Worm (Caenorhabditis elegans) whole organism, L1 larva: ENCODE data around the gene F40A3.1.

Source experiments
- aly-2 ChIP-seq: fragments of 150-350 bp; optimal IDR thresholded peaks from 2 replicates; lab custom pipeline; 2014; ENCODE audit warnings: missing biosample characterization, missing genetic modification characterization
- ama-1 ChIP-seq: fragments of 150-350 bp; optimal IDR thresholded peaks from 2 replicates; lab custom pipeline; 2014
- jun-1 ChIP-seq: fragments of 150-350 bp; optimal IDR thresholded peaks from 2 replicates; lab custom pipeline; 2014; ENCODE audit warnings: missing biosample characterization, missing genetic modification reagents, missing genetic modification characterization
- lin-15B ChIP-seq: fragments of 150-350 bp; sonication (generic microtip); optimal IDR thresholded peaks from 3 replicates; lab custom pipeline; 2014; ENCODE audit warnings: missing biosample characterization, missing genetic modification characterization
- lin-39 ChIP-seq: fragments of 150-350 bp; optimal IDR thresholded peaks from 2 replicates; lab custom pipeline; 2014; ENCODE audit warnings: missing biosample characterization, missing genetic modification reagents, missing genetic modification characterization
- lsy-2 ChIP-seq, 2 experiments: fragments of 150-350 bp; optimal IDR thresholded peaks; 2 replicates each; lab custom pipeline; 2014; ENCODE audit warnings: missing biosample characterization in 2 of 2, missing genetic modification characterization in 2 of 2
- mdl-1 ChIP-seq, 2 experiments: fragments of 150-350 bp; optimal IDR thresholded peaks; 2 replicates each; lab custom pipeline; 2014 to 2017; ENCODE audit warnings: missing biosample characterization in 2 of 2, missing genetic modification characterization in 2 of 2, inconsistent platforms in 1 of 2
- nhr-11 ChIP-seq: fragments of 150-350 bp; optimal IDR thresholded peaks from 2 replicates; lab custom pipeline; 2014; ENCODE audit warnings: missing biosample characterization, missing genetic modification characterization
- nhr-237 ChIP-seq: fragments of 150-350 bp; optimal IDR thresholded peaks from 2 replicates; lab custom pipeline; 2014; ENCODE audit warnings: missing biosample characterization, missing genetic modification characterization
- nhr-76 ChIP-seq: sonication (generic microtip); optimal IDR thresholded peaks from 2 replicates; lab custom pipeline; 2017; ENCODE audit warnings: missing biosample characterization, missing genetic modification characterization
- nhr-84 ChIP-seq: sonication (generic microtip); optimal IDR thresholded peaks from 2 replicates; lab custom pipeline; 2017; ENCODE audit warnings: missing biosample characterization, missing genetic modification characterization
- sptf-1 ChIP-seq: fragments of 150-350 bp; optimal IDR thresholded peaks from 2 replicates; lab custom pipeline; 2014; ENCODE audit warnings: missing biosample characterization, missing genetic modification characterization

ce11 chrV:7928660-7929059 lies 37.3 kb downstream of the F40A3.1 start, which contains the start of gene srsx-5:
- no peak for TF ChIP-seq lin-39 (tag; lab: Kevin White, UChicago)
- no peak for TF ChIP-seq sptf-1
- no peak for TF ChIP-seq nhr-237 (tag; lab: Kevin White, UChicago)
- no peak for TF ChIP-seq nhr-84 (tag; lab: Kevin White, UChicago)
- no peak for TF ChIP-seq nhr-76 (tag; lab: Kevin White, UChicago)
- TF ChIP-seq lin-15B (tag; lab: Kevin White, UChicago), result no peak
- TF ChIP-seq ama-1 (lab: Kevin White, UChicago), result no peak
- no peak for TF ChIP-seq jun-1
- no peak for TF ChIP-seq mdl-1 (tag; optimal IDR thresholded peaks at IDR 0.05; lab: Kevin White, UChicago)
- no peak for TF ChIP-seq aly-2 (tag; lab: Kevin White, UChicago)
- TF ChIP-seq lsy-2 (tag; optimal IDR thresholded peaks at IDR 0.05; lab: Kevin White, UChicago), result no peak
- TF ChIP-seq nhr-11, result no peak
